Fruit fly (Drosophila melanogaster): ENCODE results near the gene kipf.
A peak's percentile ranks its signal among the peaks of the same experiment; 100 is the strongest.

kipf gene

dm6 chr3R:7920196-7920595, 6.5 kb downstream of the kipf start, which contains the start of the genes CG10445 and lds (continued):
- no peak for TF ChIP-seq gsb-n (tag; optimal IDR thresholded peaks at IDR 0.05)
- no peak for TF ChIP-seq ro (GFP tag; IDR thresholded peaks at IDR 0.05)
- TF ChIP-seq CG17829 (tag; optimal IDR thresholded peaks at IDR 0.05), result peak; percentile 69
- no peak for TF ChIP-seq CG11085 (GFP tag; IDR thresholded peaks at IDR 0.05)
- no peak for TF ChIP-seq CG32772 (GFP tag; IDR thresholded peaks at IDR 0.05)
- TF ChIP-seq grau (tag; optimal IDR thresholded peaks at IDR 0.05), result no peak
- TF ChIP-seq CG13894 (tag; optimal IDR thresholded peaks at IDR 0.05), result no peak
- TF ChIP-seq org-1 (GFP tag; optimal IDR thresholded peaks at IDR 0.05), result no peak
- no peak for TF ChIP-seq D19A (tag; optimal IDR thresholded peaks at IDR 0.05)
- no peak for TF ChIP-seq stc (GFP tag; IDR thresholded peaks at IDR 0.05)
- no peak for TF ChIP-seq CG15269 (tag; optimal IDR thresholded peaks at IDR 0.05)
- no peak for TF ChIP-seq CG10959 (GFP tag; IDR thresholded peaks at IDR 0.05)
- TF ChIP-seq CG4282 (GFP tag; optimal IDR thresholded peaks at IDR 0.05), result no peak
- no peak for TF ChIP-seq Hr78 (GFP tag; optimal IDR thresholded peaks at IDR 0.05)
- TF ChIP-seq CG13123 (GFP tag; optimal IDR thresholded peaks at IDR 0.05), result no peak
- TF ChIP-seq Dip3 (GFP tag; optimal IDR thresholded peaks at IDR 0.05), result no peak
- peak; percentile 68; the same call in 1 of the 4 replicates for TF ChIP-seq chinmo (GFP tag; IDR thresholded peaks at IDR 0.05; ENCODE audit: partially characterized antibody)
- TF ChIP-seq Dref (GFP tag; IDR thresholded peaks at IDR 0.05), result peak; percentile 92
- TF ChIP-seq E2f1 (GFP tag; IDR thresholded peaks at IDR 0.05), result no peak
- TF ChIP-seq shn (GFP tag; optimal IDR thresholded peaks at IDR 0.05), result no peak
- no peak for TF ChIP-seq CG11398 (GFP tag; optimal IDR thresholded peaks at IDR 0.05)
- no peak for TF ChIP-seq MTF-1 (GFP tag; optimal IDR thresholded peaks at IDR 0.05; ENCODE audit: borderline replicate concordance)
- no peak for TF ChIP-seq Gsc (GFP tag; IDR thresholded peaks at IDR 0.05)
- no peak for TF ChIP-seq Side (GFP tag; optimal IDR thresholded peaks at IDR 0.05)
- peak; percentile 84 for TF ChIP-seq amos (GFP tag; IDR thresholded peaks at IDR 0.05; ENCODE audit: partially characterized antibody)
- no peak for TF ChIP-seq sisA (GFP tag; IDR thresholded peaks at IDR 0.05)
- TF ChIP-seq sim (GFP tag; IDR thresholded peaks at IDR 0.05), result no peak
- peak; percentile 73 for TF ChIP-seq inv (GFP tag; IDR thresholded peaks at IDR 0.05; ENCODE audit: partially characterized antibody)
- peak; percentile 47 for TF ChIP-seq MESR4 (GFP tag; optimal IDR thresholded peaks at IDR 0.05)
- TF ChIP-seq so (GFP tag; IDR thresholded peaks at IDR 0.05), result no peak
- peak; percentile 22 for TF ChIP-seq Elba2 (GFP tag; optimal IDR thresholded peaks at IDR 0.05)
- TF ChIP-seq CG9609 (GFP tag; optimal IDR thresholded peaks at IDR 0.05), result peak; percentile 13
- no peak for TF ChIP-seq CG8478 (optimal IDR thresholded peaks at IDR 0.05)
- no peak for TF ChIP-seq Usf (GFP tag; optimal IDR thresholded peaks at IDR 0.05)
- TF ChIP-seq lab (GFP tag; optimal IDR thresholded peaks at IDR 0.05), result no peak
- TF ChIP-seq CG16863 (GFP tag; optimal IDR thresholded peaks at IDR 0.05), result no peak
- no peak for TF ChIP-seq H2.0 (GFP tag; IDR thresholded peaks at IDR 0.05)
- TF ChIP-seq CG17612 (GFP tag; IDR thresholded peaks at IDR 0.05), result no peak
- no peak for TF ChIP-seq cwo (GFP tag; optimal IDR thresholded peaks at IDR 0.05)
- TF ChIP-seq CG6175 (GFP tag; IDR thresholded peaks at IDR 0.05), result peak; percentile 72; the same call in 1 of the 3 replicates
- TF ChIP-seq bsh (GFP tag; optimal IDR thresholded peaks at IDR 0.05), result no peak
- TF ChIP-seq crol (GFP tag; IDR thresholded peaks at IDR 0.05), result no peak
- TF ChIP-seq Camta (GFP tag; optimal IDR thresholded peaks at IDR 0.05), result peak; percentile 4
- TF ChIP-seq CG1233 (GFP tag; optimal IDR thresholded peaks at IDR 0.05), result no peak
- peak; percentile 89 for TF ChIP-seq tna (GFP tag; IDR thresholded peaks at IDR 0.05; ENCODE audit: partially characterized antibody)
- peak; percentile 46; the same call in 1 of the 2 replicates for TF ChIP-seq slbo (GFP tag; IDR thresholded peaks at IDR 0.05)
- TF ChIP-seq sr (GFP tag; IDR thresholded peaks at IDR 0.05), result no peak
- TF ChIP-seq zfh1 (GFP tag; IDR thresholded peaks at IDR 0.05), result 0 out of 3 replicates have a peak, but pooled peaks have one; percentile 25
- no peak for TF ChIP-seq CG12219 (GFP tag; optimal IDR thresholded peaks at IDR 0.05)
- peak; percentile 89 for TF ChIP-seq CG1603 (tag; optimal IDR thresholded peaks at IDR 0.05)
- TF ChIP-seq C15 (GFP tag; IDR thresholded peaks at IDR 0.05), result no peak
- TF ChIP-seq crp (GFP tag; optimal IDR thresholded peaks at IDR 0.05), result peak in 1 of 2 experiments; percentile 52
